Worm (Caenorhabditis elegans): ENCODE data around the gene Y54G11A.17.

ce11 chrII:14365182-14365751 is 16.1 kb upstream of the Y54G11A.17 start, which contains the start of gene imb-2:
- TF ChIP-seq ceh-13 (GFP tag; optimal IDR thresholded peaks at IDR 0.05), result no peak
- TF ChIP-seq ama-1 (optimal IDR thresholded peaks at IDR 0.05), result no peak
- no peak for TF ChIP-seq tra-4 (tag; optimal IDR thresholded peaks at IDR 0.05)
- TF ChIP-seq tbx-11 (GFP tag; IDR thresholded peaks at IDR 0.05), result no peak
- TF ChIP-seq ceh-36 (tag; optimal IDR thresholded peaks at IDR 0.05), result no peak
- TF ChIP-seq F13C5.2 (tag; optimal IDR thresholded peaks at IDR 0.05), result no peak
- TF ChIP-seq flt-1 (GFP tag; IDR thresholded peaks at IDR 0.05), result no peak
- no peak for TF ChIP-seq ets-7 (tag; optimal IDR thresholded peaks at IDR 0.05)

Measured in whole organism, early embryonic.